Fruit fly (Drosophila melanogaster): ENCODE data around the gene Gyc89Db.
A peak's percentile ranks its signal among the peaks of the same experiment; 100 is the strongest.

The Gyc89Db gene

DNA sequence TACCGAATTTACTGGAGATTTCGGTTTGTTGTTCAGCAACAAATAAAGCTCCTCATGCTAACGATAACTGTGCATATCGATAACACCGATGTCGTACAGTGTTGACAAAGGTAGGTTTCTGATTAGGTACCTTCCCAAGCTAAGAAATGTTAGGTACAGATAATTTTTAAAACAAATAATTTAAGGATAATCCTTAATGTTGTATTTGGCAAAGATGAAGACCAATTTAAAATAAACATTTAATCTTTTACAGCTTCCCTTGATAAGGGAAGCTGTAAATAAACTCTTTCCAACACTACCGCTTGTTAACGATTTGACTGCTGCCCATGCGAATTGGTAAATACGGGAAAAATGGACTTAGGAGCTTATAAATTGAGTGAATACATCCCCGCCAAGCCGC is 34.0 kb upstream of the Gyc89Db start, which contains the start of the genes Ttc1 and CG14882 (continued):
- TF ChIP-seq CG1024 (GFP tag; IDR thresholded peaks at IDR 0.05) (peak; percentile 12; the same call in 1 of the 2 replicates), slou (GFP tag; optimal IDR thresholded peaks at IDR 0.05) (peak; percentile 74), Aef1 (GFP tag; IDR thresholded peaks at IDR 0.05) (peak; percentile 76), zfh1 (GFP tag; IDR thresholded peaks at IDR 0.05) (peak; percentile 91), Ets97D (GFP tag; optimal IDR thresholded peaks at IDR 0.05) (peak; percentile 89), br (optimal IDR thresholded peaks at IDR 0.05) (no peak), CG1603 (tag; optimal IDR thresholded peaks at IDR 0.05) (peak; percentile 70), CG1832 (GFP tag; optimal IDR thresholded peaks at IDR 0.05) (no peak), Hr39 (optimal IDR thresholded peaks at IDR 0.05) (no peak), unc-4 (GFP tag; IDR thresholded peaks at IDR 0.05; ENCODE audit: partially characterized antibody) (peak; percentile 50; the same call in 1 of the 2 replicates), CG13894 (tag; optimal IDR thresholded peaks at IDR 0.05) (no peak), HmgD (GFP tag; optimal IDR thresholded peaks at IDR 0.05) (no peak), sqz (GFP tag; optimal IDR thresholded peaks at IDR 0.05) (no peak), CG1792 (GFP tag; optimal IDR thresholded peaks at IDR 0.05) (peak; percentile 45), pfk (GFP tag; optimal IDR thresholded peaks at IDR 0.05) (no peak), pb (GFP tag; optimal IDR thresholded peaks at IDR 0.05) (no peak), CG8924 (tag; optimal IDR thresholded peaks at IDR 0.05) (peak; percentile 79), nerfin-2 (GFP tag; IDR thresholded peaks at IDR 0.05; ENCODE audit: partially characterized antibody) (peak; percentile 30; the same call in 1 of the 2 replicates), CG15601 (tag; optimal IDR thresholded peaks at IDR 0.05) (peak; percentile 68), Taf1 (GFP tag; IDR thresholded peaks at IDR 0.05) (peak; percentile 77), kay (GFP tag; optimal IDR thresholded peaks at IDR 0.05) (peak; percentile 77), CG12744 (GFP tag; optimal IDR thresholded peaks at IDR 0.05) (peak; percentile 77), al (GFP tag; IDR thresholded peaks at IDR 0.05) (peak; percentile 59), CG30020 (tag; optimal IDR thresholded peaks at IDR 0.05) (peak; percentile 52), Drgx (GFP tag; IDR thresholded peaks at IDR 0.05) (peak; percentile 85), Xbp1 (GFP tag; optimal IDR thresholded peaks at IDR 0.05) (peak; percentile 90), HmgZ (tag; optimal IDR thresholded peaks at IDR 0.05) (peak; percentile 83), gfzf (GFP tag; optimal IDR thresholded peaks at IDR 0.05) (peak; percentile 13), CG11560 (tag; IDR thresholded peaks at IDR 0.05) (peak; percentile 69; the same call in 2 of the 3 replicates), caup (GFP tag; optimal IDR thresholded peaks at IDR 0.05; ENCODE audit: severe bottlenecking) (peak; percentile 83), chm (GFP tag; IDR thresholded peaks at IDR 0.05) (peak; percentile 25; the same call in 1 of the 2 replicates), grau (tag; optimal IDR thresholded peaks at IDR 0.05) (peak; percentile 83), Spps (tag; optimal IDR thresholded peaks at IDR 0.05) (peak; percentile 44), sna (GFP tag; IDR thresholded peaks at IDR 0.05; ENCODE audit: partially characterized antibody) (peak; percentile 57), Max (GFP tag; optimal IDR thresholded peaks at IDR 0.05) (peak; percentile 77), Bgb (GFP tag; IDR thresholded peaks at IDR 0.05; ENCODE audit: partially characterized antibody) (peak; percentile 63), CG15011 (GFP tag; optimal IDR thresholded peaks at IDR 0.05) (no peak), CG13123 (GFP tag; optimal IDR thresholded peaks at IDR 0.05) (peak; percentile 84), knrl (GFP tag; IDR thresholded peaks at IDR 0.05; ENCODE audit: partially characterized antibody) (peak; percentile 36; the same call in 2 of the 3 replicates), pho (GFP tag; optimal IDR thresholded peaks at IDR 0.05) (peak; percentile 90), Lim3 (GFP tag; IDR thresholded peaks at IDR 0.05) (peak; percentile 68; the same call in 1 of the 2 replicates), CG15479 (GFP tag; optimal IDR thresholded peaks at IDR 0.05) (no peak), sisA (GFP tag; IDR thresholded peaks at IDR 0.05) (peak; percentile 53; the same call in 1 of the 2 replicates), tna (GFP tag; IDR thresholded peaks at IDR 0.05; ENCODE audit: partially characterized antibody) (peak; percentile 45; the same call in 1 of the 2 replicates), CG3407 (GFP tag; optimal IDR thresholded peaks at IDR 0.05) (peak; percentile 65), CG6791 (GFP tag; IDR thresholded peaks at IDR 0.05; ENCODE audit: partially characterized antibody) (peak; percentile 64; the same call in 1 of the 3 replicates), peb (GFP tag; IDR thresholded peaks at IDR 0.05) (peak; percentile 78), cato (GFP tag; optimal IDR thresholded peaks at IDR 0.05; ENCODE audit: borderline replicate concordance) (peak; percentile 82), crp (GFP tag; optimal IDR thresholded peaks at IDR 0.05) (peak in 1 of 2 experiments; percentile 57), CG11723 (GFP tag; optimal IDR thresholded peaks at IDR 0.05) (no peak)

Measured in whole organism, embryonic.